Fruit fly (Drosophila melanogaster) whole organism, embryonic: ENCODE measurements around the gene CG6688.

ENCODE experiments used
- BtbVII ChIP-seq: fragments of 200-800 bp; sonication (Bioruptor generic); optimal IDR thresholded peaks from 3 replicates; lab custom pipeline; 2017; ENCODE audit warnings: missing biosample characterization, mild to moderate bottlenecking, missing genetic modification characterization
- CG10321 ChIP-seq: fragments of 200-800 bp; sonication (Bioruptor generic); IDR thresholded peaks from 2 replicates; pipeline ENCODE4 v1.3.6; 2022; ENCODE audit warnings: missing biosample characterization, missing genetic modification characterization
- CG10979 ChIP-seq: fragments of 200-800 bp; sonication (Bioruptor generic); optimal IDR thresholded peaks from 2 replicates; lab custom pipeline; 2018; ENCODE audit warnings: missing biosample characterization, mild to moderate bottlenecking, missing genetic modification characterization, moderate library complexity
- CG17328 ChIP-seq: fragments of 200-800 bp; sonication (Bioruptor generic); IDR thresholded peaks from 2 replicates; pipeline ENCODE4 v1.3.6; 2022; ENCODE audit warnings: missing biosample characterization, missing genetic modification characterization
- CG17912 ChIP-seq: fragments of 200-800 bp; sonication (Bioruptor generic); optimal IDR thresholded peaks from 2 replicates; lab custom pipeline; 2018; ENCODE audit warnings: missing biosample characterization, mild to moderate bottlenecking, missing genetic modification characterization
- CG1792 ChIP-seq: fragments of 200-800 bp; sonication (Bioruptor generic); optimal IDR thresholded peaks from 2 replicates; lab custom pipeline; 2016; ENCODE audit warnings: missing biosample characterization, missing genetic modification characterization
- CG18262 ChIP-seq: fragments of 200-800 bp; optimal IDR thresholded peaks from 3 replicates; lab custom pipeline; 2019; ENCODE audit warnings: missing biosample characterization, mild to moderate bottlenecking, missing genetic modification characterization, moderate library complexity
- CG2129 ChIP-seq: fragments of 200-800 bp; sonication (Bioruptor generic); IDR thresholded peaks from 2 replicates; pipeline ENCODE4 v1.3.6; 2022; ENCODE audit warnings: missing biosample characterization, missing genetic modification characterization; ENCODE audit not compliant: partially characterized antibody
- CG2889 ChIP-seq: fragments of 200-800 bp; sonication (Bioruptor generic); IDR thresholded peaks from 3 replicates; pipeline ENCODE4 v1.3.6; 2022; ENCODE audit warnings: missing biosample characterization, missing genetic modification characterization
- CG4617 ChIP-seq: fragments of 200-800 bp; sonication (Bioruptor generic); optimal IDR thresholded peaks from 3 replicates; lab custom pipeline; 2016; ENCODE audit warnings: missing biosample characterization, missing genetic modification characterization, borderline replicate concordance
- CG7963 ChIP-seq: fragments of 200-800 bp; sonication (Bioruptor generic); IDR thresholded peaks from 3 replicates; pipeline ENCODE4 v1.3.6; 2022; ENCODE audit warnings: missing biosample characterization, missing genetic modification characterization; ENCODE audit not compliant: partially characterized antibody
- CG8359 ChIP-seq: fragments of 200-800 bp; sonication (Bioruptor generic); optimal IDR thresholded peaks from 2 replicates; lab custom pipeline; 2017; ENCODE audit warnings: missing biosample characterization, mild to moderate bottlenecking, missing genetic modification characterization, borderline replicate concordance
- CG8765 ChIP-seq: fragments of 200-800 bp; sonication (Bioruptor generic); IDR thresholded peaks from 2 replicates; pipeline ENCODE4 v1.3.6; 2022; ENCODE audit warnings: missing biosample characterization, missing genetic modification characterization
- CG9215 ChIP-seq: fragments of 200-800 bp; sonication (Bioruptor generic); IDR thresholded peaks from 2 replicates; pipeline ENCODE4 v1.3.6; 2022; ENCODE audit warnings: missing biosample characterization, missing genetic modification characterization
- CoRest ChIP-seq: fragments of 200-800 bp; sonication (Bioruptor generic); optimal IDR thresholded peaks from 3 replicates; lab custom pipeline; 2018; ENCODE audit warnings: missing biosample characterization, mild to moderate bottlenecking, missing genetic modification characterization, moderate library complexity
- Ets65A ChIP-seq: fragments of 200-800 bp; sonication (Bioruptor generic); peaks from one replicate; lab custom pipeline; 2016; ENCODE audit warnings: missing biosample characterization, missing genetic modification characterization
- Fer3 ChIP-seq: fragments of 200-800 bp; sonication (Bioruptor generic); optimal IDR thresholded peaks from 2 replicates; lab custom pipeline; 2018; ENCODE audit warnings: missing biosample characterization, mild to moderate bottlenecking, missing genetic modification characterization, moderate library complexity
- Hmx ChIP-seq: fragments of 200-800 bp; sonication (Bioruptor generic); optimal IDR thresholded peaks from 2 replicates; lab custom pipeline; 2016; ENCODE audit warnings: missing biosample characterization, missing genetic modification characterization
- Meics ChIP-seq: fragments of 200-800 bp; sonication (Bioruptor generic); optimal IDR thresholded peaks from 2 replicates; lab custom pipeline; 2017; ENCODE audit warnings: missing biosample characterization, mild to moderate bottlenecking, missing genetic modification characterization
- Poxn ChIP-seq: fragments of 200-800 bp; sonication (Bioruptor generic); IDR thresholded peaks from 2 replicates; pipeline ENCODE4 v1.3.6; 2022; ENCODE audit warnings: missing biosample characterization, missing genetic modification characterization
- ab ChIP-seq: fragments of 200-800 bp; sonication (Bioruptor generic); optimal IDR thresholded peaks from 2 replicates; lab custom pipeline; 2016; ENCODE audit warnings: missing biosample characterization, missing genetic modification characterization
- abd-A ChIP-seq: fragments of 200-800 bp; sonication (Bioruptor generic); optimal IDR thresholded peaks from 3 replicates; lab custom pipeline; 2019; ENCODE audit warnings: missing biosample characterization, mild to moderate bottlenecking, missing genetic modification characterization, moderate library complexity
- ash1 ChIP-seq: fragments of 200-800 bp; sonication (Bioruptor generic); optimal IDR thresholded peaks from 2 replicates; lab custom pipeline; 2018; ENCODE audit warnings: missing biosample characterization, mild to moderate bottlenecking, missing genetic modification characterization
- cg ChIP-seq: fragments of 200-800 bp; sonication (Bioruptor generic); optimal IDR thresholded peaks from 3 replicates; lab custom pipeline; 2019; ENCODE audit warnings: missing biosample characterization, mild to moderate bottlenecking, missing genetic modification characterization, moderate library complexity
- dysf ChIP-seq: fragments of 200-800 bp; sonication (Bioruptor generic); IDR thresholded peaks from 3 replicates; pipeline ENCODE4 v1.3.6; 2022; ENCODE audit warnings: missing biosample characterization, missing genetic modification characterization
- exex ChIP-seq: fragments of 200-800 bp; sonication (Bioruptor generic); optimal IDR thresholded peaks from 4 replicates; lab custom pipeline; 2018; ENCODE audit warnings: missing biosample characterization, mild to moderate bottlenecking, missing genetic modification characterization, moderate library complexity
- hkb ChIP-seq, 2 experiments: fragments of 200-800 bp in 1 of 2; fragments of >200 bp in 1 of 2; sonication (Bioruptor generic) in 1 of 2; IDR thresholded peaks in 1 of 2; optimal IDR thresholded peaks in 1 of 2; 2 replicates each; pipeline versions ENCODE4 v1.3.6 to Lab custom; 2017 to 2022; ENCODE audit warnings: missing biosample characterization in 1 of 2, missing genetic modification characterization in 1 of 2
- lola ChIP-seq, 3 experiments: fragments of >200 bp in 2 of 3; fragments of 200-800 bp in 1 of 3; sonication (Bioruptor generic) in 1 of 3; optimal IDR thresholded peaks; 2 replicates each; lab custom pipeline; 2017 to 2019; ENCODE audit warnings: missing biosample characterization in 3 of 3, missing genetic modification characterization in 3 of 3, mild to moderate bottlenecking in 1 of 3, moderate library complexity in 1 of 3
- lov ChIP-seq, 2 experiments: fragments of 200-800 bp in 1 of 2; fragments of >200 bp in 1 of 2; sonication (Bioruptor generic) in 1 of 2; IDR thresholded peaks in 1 of 2; optimal IDR thresholded peaks in 1 of 2; 2 replicates in 1 of 2; 3 replicates in 1 of 2; pipeline versions ENCODE4 v1.3.6 to Lab custom; 2017 to 2022; ENCODE audit warnings: missing biosample characterization in 1 of 2, missing genetic modification characterization in 1 of 2
- mld ChIP-seq: fragments of 200-800 bp; sonication (Bioruptor generic); IDR thresholded peaks from 3 replicates; pipeline ENCODE4 v1.3.6; 2022; ENCODE audit warnings: missing biosample characterization, missing genetic modification characterization; ENCODE audit not compliant: partially characterized antibody
- nerfin-2 ChIP-seq: fragments of 200-800 bp; sonication (Bioruptor generic); IDR thresholded peaks from 2 replicates; pipeline ENCODE4 v1.3.6; 2022; ENCODE audit warnings: missing biosample characterization, missing genetic modification characterization; ENCODE audit not compliant: partially characterized antibody
- schlank ChIP-seq: fragments of 200-800 bp; sonication (Bioruptor generic); optimal IDR thresholded peaks from 2 replicates; lab custom pipeline; 2018; ENCODE audit warnings: missing biosample characterization, mild to moderate bottlenecking, missing genetic modification characterization
- seq ChIP-seq: fragments of 200-800 bp; sonication (Bioruptor generic); IDR thresholded peaks from 2 replicates; pipeline ENCODE4 v1.3.6; 2022; ENCODE audit warnings: missing biosample characterization, missing genetic modification characterization
- slbo ChIP-seq: fragments of 200-800 bp; sonication (Bioruptor generic); IDR thresholded peaks from 2 replicates; pipeline ENCODE4 v1.3.6; 2022; ENCODE audit warnings: missing biosample characterization, missing genetic modification characterization
- tna ChIP-seq: fragments of 200-800 bp; sonication (Bioruptor generic); IDR thresholded peaks from 2 replicates; pipeline ENCODE4 v1.3.6; 2022; ENCODE audit warnings: missing biosample characterization, missing genetic modification characterization; ENCODE audit not compliant: partially characterized antibody
- trh ChIP-seq: fragments of 200-800 bp; sonication (Bioruptor generic); optimal IDR thresholded peaks from 2 replicates; lab custom pipeline; 2016; ENCODE audit warnings: missing biosample characterization, missing genetic modification characterization
- usp ChIP-seq: fragments of >200 bp; optimal IDR thresholded peaks from 2 replicates; lab custom pipeline; 2017; ENCODE audit warnings: missing biosample characterization, missing genetic modification characterization
- zf30C ChIP-seq: fragments of 200-800 bp; sonication (Bioruptor generic); optimal IDR thresholded peaks from 3 replicates; lab custom pipeline; 2018; ENCODE audit warnings: missing biosample characterization, mild to moderate bottlenecking, missing genetic modification characterization

Gene CG6688

DNA sequence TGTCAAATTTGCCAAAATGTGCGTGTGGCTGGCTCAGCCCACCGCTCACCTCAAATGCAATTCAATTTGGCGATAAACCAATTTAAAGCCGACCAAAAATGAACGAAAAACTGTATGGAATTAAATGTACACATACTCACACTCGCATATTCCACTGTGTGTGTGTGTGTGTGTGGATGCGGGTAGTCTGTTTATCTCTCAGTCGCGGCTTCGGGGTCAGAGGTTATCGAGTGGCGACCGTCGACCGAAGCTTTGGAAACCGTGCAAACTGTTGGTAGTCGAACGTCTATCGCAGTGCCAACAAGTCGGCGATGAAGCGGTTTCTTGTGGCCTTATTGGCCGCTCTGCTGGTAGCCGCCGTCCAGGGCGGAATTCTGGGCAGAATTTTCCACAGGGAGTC is 35.2 kb upstream of the CG6688 start, which contains the start of gene Gbp3:
Gbp3 (plus strand) TSS at position 274 of the 400 bp plus-strand sequence.
- TF ChIP-seq ash1 (GFP tag; lab: Kevin White, UChicago) (no peak), Meics (GFP tag; lab: Kevin White, UChicago) (no peak), seq (GFP tag; lab: Robert Waterston, UW) (no peak), CoRest (tag; lab: Kevin White, UChicago) (no peak), CG9215 (GFP tag; lab: Robert Waterston, UW) (no peak), CG17912 (no peak), CG18262 (tag; lab: Kevin White, UChicago) (no peak), CG4617 (GFP tag; lab: Kevin White, UChicago) (no peak), lola (GFP tag; optimal IDR thresholded peaks at IDR 0.05; lab: Kevin White, UChicago) (no peak)

DNA sequence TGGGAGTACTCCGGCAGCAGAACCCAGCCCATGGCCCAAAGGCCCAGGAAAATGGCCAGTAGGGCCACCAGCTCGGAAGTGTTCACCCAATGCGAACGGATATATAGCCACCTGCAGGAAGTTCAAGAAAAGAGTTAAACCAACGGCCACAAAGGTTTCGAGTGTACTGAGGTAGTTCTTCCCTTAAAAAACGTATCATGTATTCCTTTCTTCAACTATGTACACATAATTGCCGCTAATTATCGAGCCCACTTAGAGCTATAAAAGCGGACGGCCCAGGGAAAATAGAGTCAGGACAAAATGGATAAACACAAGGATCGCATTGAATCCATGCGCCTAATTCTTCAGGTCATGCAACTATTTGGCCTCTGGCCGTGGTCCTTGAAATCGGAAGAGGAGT is 25.2 kb upstream of the CG6688 start, which contains the start of gene Or94a:
Or94a (plus strand) TSS at position 301 of the 400 bp plus-strand sequence.
- TF ChIP-seq usp, result no peak
- TF ChIP-seq CG7963 (GFP tag; lab: Robert Waterston, UW), result no peak
- no peak for TF ChIP-seq nerfin-2 (GFP tag; lab: Robert Waterston, UW)
- TF ChIP-seq ash1 (GFP tag; lab: Kevin White, UChicago), result no peak
- no peak for TF ChIP-seq Poxn (GFP tag; lab: Robert Waterston, UW)
- no peak for TF ChIP-seq BtbVII (GFP tag; lab: Kevin White, UChicago)
- TF ChIP-seq slbo (GFP tag; lab: Robert Waterston, UW), result no peak
- no peak for TF ChIP-seq zf30C (GFP tag; lab: Kevin White, UChicago)
- no peak for TF ChIP-seq Fer3 (tag; lab: Kevin White, UChicago)
- TF ChIP-seq trh, result no peak
- no peak for TF ChIP-seq hkb (optimal IDR thresholded peaks at IDR 0.05; lab: Kevin White, UChicago)
- TF ChIP-seq hkb (GFP tag; IDR thresholded peaks at IDR 0.05; lab: Robert Waterston, UW), result no peak
- no peak for TF ChIP-seq exex (tag; lab: Kevin White, UChicago)
- no peak for TF ChIP-seq ab (GFP tag; lab: Kevin White, UChicago)
- TF ChIP-seq CG8765 (GFP tag; lab: Robert Waterston, UW), result no peak
- TF ChIP-seq CG8359 (GFP tag; lab: Kevin White, UChicago), result no peak
- no peak for TF ChIP-seq schlank (tag; lab: Kevin White, UChicago)
- no peak for TF ChIP-seq CG2889
- no peak for TF ChIP-seq lov (optimal IDR thresholded peaks at IDR 0.05; lab: Kevin White, UChicago)
- no peak for TF ChIP-seq lov (GFP tag; IDR thresholded peaks at IDR 0.05; lab: Robert Waterston, UW)
- no peak for TF ChIP-seq mld (GFP tag; lab: Robert Waterston, UW)

DNA sequence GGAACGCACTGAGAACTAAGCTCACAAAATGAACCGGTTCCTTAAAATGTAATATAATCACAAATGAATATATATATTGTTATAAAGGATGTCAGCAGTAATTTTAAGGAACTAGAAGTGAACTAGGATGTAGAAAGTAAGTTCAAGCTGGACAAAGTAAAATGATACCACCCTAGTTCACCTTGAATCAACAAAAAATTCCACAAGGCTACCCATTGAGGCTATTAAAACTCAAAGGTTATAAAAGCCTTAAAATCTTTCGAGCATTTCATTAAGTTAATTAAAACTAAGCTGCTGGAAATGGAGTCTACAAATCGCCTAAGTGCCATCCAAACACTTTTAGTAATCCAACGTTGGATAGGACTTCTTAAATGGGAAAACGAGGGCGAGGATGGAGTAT is 23.2 kb upstream of the CG6688 start, which contains the start of gene Or94b:
Or94b (plus strand) TSS at position 301 of the 400 bp plus-strand sequence.
- TF ChIP-seq dysf (GFP tag; lab: Robert Waterston, UW), result no peak
- no peak for TF ChIP-seq Hmx (GFP tag; lab: Kevin White, UChicago)
- TF ChIP-seq tna, result no peak
- TF ChIP-seq CG17328 (GFP tag; lab: Robert Waterston, UW), result no peak
- no peak for TF ChIP-seq CG9215 (GFP tag; lab: Robert Waterston, UW)
- TF ChIP-seq CG10321 (GFP tag; lab: Robert Waterston, UW), result no peak
- TF ChIP-seq CG1792 (GFP tag; lab: Kevin White, UChicago), result no peak
- no peak for TF ChIP-seq cg (GFP tag; lab: Kevin White, UChicago)
- TF ChIP-seq abd-A (tag; lab: Kevin White, UChicago), result no peak
- no peak for TF ChIP-seq CG10979 (tag; lab: Kevin White, UChicago)
- TF ChIP-seq Ets65A, result no peak
- TF ChIP-seq CG2129 (GFP tag; lab: Robert Waterston, UW), result no peak
